Worm (Caenorhabditis elegans) whole organism, late embryonic: Measurements from ENCODE around the gene ZC190.10.

Experiments used
- C08G9.2 ChIP-seq: sonication (generic microtip); optimal IDR thresholded peaks from 2 replicates; lab custom pipeline; 2016; ENCODE audit warnings: mild to moderate bottlenecking, missing genetic modification characterization, moderate library complexity, missing compliant biosample characterization
- K09A11.1 ChIP-seq: sonication (generic microtip); optimal IDR thresholded peaks from 2 replicates; lab custom pipeline; 2017; ENCODE audit warnings: antibody characterized with exemption, mild to moderate bottlenecking, missing genetic modification characterization, missing compliant biosample characterization; ENCODE audit not compliant: insufficient read depth
- ama-1 ChIP-seq: fragments of 150-350 bp; optimal IDR thresholded peaks from 2 replicates; lab custom pipeline; 2014
- ceh-2 ChIP-seq: sonication (generic microtip); optimal IDR thresholded peaks from 2 replicates; lab custom pipeline; 2016; ENCODE audit warnings: missing genotype, missing genetic modification characterization, missing compliant biosample characterization
- ceh-48 ChIP-seq: sonication (generic microtip); optimal IDR thresholded peaks from 2 replicates; lab custom pipeline; 2016; ENCODE audit warnings: missing genetic modification characterization, inconsistent platforms, missing compliant biosample characterization
- ceh-6 ChIP-seq: fragments of 200-800 bp; sonication (Bioruptor generic); optimal IDR thresholded peaks from 2 replicates; lab custom pipeline; 2018; ENCODE audit warnings: mild to moderate bottlenecking, missing genetic modification characterization, missing compliant biosample characterization
- eyg-1 ChIP-seq: sonication (generic microtip); optimal IDR thresholded peaks from 2 replicates; lab custom pipeline; 2016; ENCODE audit warnings: missing genotype, missing genetic modification characterization, missing compliant biosample characterization
- madf-2 ChIP-seq: sonication (generic microtip); optimal IDR thresholded peaks from 2 replicates; lab custom pipeline; 2017; ENCODE audit warnings: missing genetic modification characterization, missing compliant biosample characterization
- nfya-1 ChIP-seq: sonication (generic microtip); optimal IDR thresholded peaks from 2 replicates; lab custom pipeline; 2017; ENCODE audit warnings: missing genetic modification characterization, mild to moderate bottlenecking, missing compliant biosample characterization, antibody characterized with exemption, moderate library complexity
- pqm-1 ChIP-seq: sonication (generic microtip); optimal IDR thresholded peaks from 2 replicates; lab custom pipeline; 2016; ENCODE audit warnings: missing genetic modification characterization, missing compliant biosample characterization
- sox-4 ChIP-seq: sonication (generic microtip); optimal IDR thresholded peaks from 2 replicates; lab custom pipeline; 2017; ENCODE audit warnings: mild to moderate bottlenecking, missing genetic modification characterization, inconsistent platforms, missing compliant biosample characterization
- tbx-7 ChIP-seq: sonication (generic microtip); optimal IDR thresholded peaks from 2 replicates; lab custom pipeline; 2016; ENCODE audit warnings: missing genotype, missing genetic modification characterization, missing compliant biosample characterization
- unc-3 ChIP-seq, 2 experiments: fragments of 200-800 bp in 1 of 2; sonication (Bioruptor generic) in 1 of 2; sonication (generic microtip) in 1 of 2; conservative IDR thresholded peaks in 1 of 2; optimal IDR thresholded peaks in 1 of 2; 2 replicates each; pipeline versions ENCODE4 v1.3.6 to Lab custom; 2016 to 2022; ENCODE audit warnings: missing compliant biosample characterization in 2 of 2, missing genetic modification characterization in 2 of 2, missing genetic modification reagents in 1 of 2

ce11 chrV:8739136-8739535 is 43.0 kb upstream of the ZC190.10 start, which contains the start of gene ZC196.2:
- TF ChIP-seq madf-2 (tag; lab: Kevin White, UChicago) (no peak), tbx-7 (tag; lab: Kevin White, UChicago) (no peak), sox-4 (no peak), nfya-1 (tag; lab: Kevin White, UChicago) (no peak), ceh-48 (tag; lab: Kevin White, UChicago) (no peak), ceh-6 (GFP tag; lab: Kevin White, UChicago) (no peak), ceh-2 (tag; lab: Kevin White, UChicago) (no peak), C08G9.2 (no peak), K09A11.1 (tag; lab: Kevin White, UChicago) (no peak), unc-3 (GFP tag; conservative IDR thresholded peaks at IDR 0.05; lab: Robert Waterston, UW) (no peak), unc-3 (tag; optimal IDR thresholded peaks at IDR 0.05; lab: Kevin White, UChicago) (no peak), pqm-1 (no peak), eyg-1 (tag; lab: Kevin White, UChicago) (no peak), ama-1 (lab: Kevin White, UChicago) (no peak)
